Fruit fly (Drosophila melanogaster) whole organism: ENCODE data around the gene Nnp-1.

Source experiments
- CG8478 ChIP-seq: fragments of >200 bp; optimal IDR thresholded peaks from 2 replicates; lab custom pipeline; 2018; ENCODE audit warnings: inconsistent platforms
- Dll ChIP-seq: fragments of >200 bp; optimal IDR thresholded peaks from 2 replicates; lab custom pipeline; 2017
- EcR ChIP-seq, 2 experiments: fragments of >200 bp; optimal IDR thresholded peaks; 2 replicates each; lab custom pipeline; 2017; ENCODE audit warnings: missing biosample characterization in 2 of 2, missing genetic modification characterization in 2 of 2, missing genetic modification reagents in 2 of 2
- pan ChIP-seq: fragments of >200 bp; optimal IDR thresholded peaks from 2 replicates; lab custom pipeline; 2017
- psq ChIP-seq: fragments of >200 bp; optimal IDR thresholded peaks from 2 replicates; lab custom pipeline; 2017
- usp ChIP-seq: fragments of >200 bp; optimal IDR thresholded peaks from 2 replicates; lab custom pipeline; 2017; ENCODE audit warnings: missing biosample characterization, missing genetic modification characterization, mixed read lengths

Nnp-1 gene

dm6 chr2L:13366109-13366747 is at the start of gene Nnp-1, which contains the start of gene Grx3:
Gene Nnp-1 (minus strand): TSS chr2L:13366189.
Gene Grx3 (plus strand): TSS chr2L:13366447.
- TF ChIP-seq CG8478 = no peak
- no peak for TF ChIP-seq Dll (lab: Kevin White, UChicago)
- TF ChIP-seq usp (GFP tag; lab: Kevin White, UChicago) = no peak
- TF ChIP-seq psq (lab: Kevin White, UChicago) = no peak
- TF ChIP-seq pan (lab: Kevin White, UChicago) = no peak

dm6 chr2L:13414525-13415481 is 48.8 kb upstream of the Nnp-1 start, which contains the start of the genes CG16956, CG42784 and CG43850:
Gene CG16956 (minus strand): TSS chr2L:13414575.
Gene CG42784 (plus strand): TSS chr2L:13415431.
Gene CG43850 (plus strand): TSS chr2L:13415431.
- TF ChIP-seq usp (GFP tag; lab: Kevin White, UChicago) (no peak), CG8478 (no peak), Dll (lab: Kevin White, UChicago) (no peak), psq (lab: Kevin White, UChicago) (no peak), EcR (GFP tag; optimal IDR thresholded peaks at IDR 0.05; lab: Kevin White, UChicago) (no peak), pan (lab: Kevin White, UChicago) (no peak)

dm6 chr2L:13412219-13412618 is 46.2 kb upstream of the Nnp-1 start, which contains the start of gene Flad2:
Gene Flad2 (plus strand): TSS chr2L:13412519.
- TF ChIP-seq CG8478 (no peak), EcR (GFP tag; optimal IDR thresholded peaks at IDR 0.05; lab: Kevin White, UChicago) (no peak), psq (lab: Kevin White, UChicago) (no peak), usp (GFP tag; lab: Kevin White, UChicago) (no peak), Dll (lab: Kevin White, UChicago) (no peak), pan (lab: Kevin White, UChicago) (no peak)

- TF ChIP-seq Dll (lab: Kevin White, UChicago) (no peak), CG8478 (no peak), usp (GFP tag; lab: Kevin White, UChicago) (no peak), psq (lab: Kevin White, UChicago) (no peak), pan (lab: Kevin White, UChicago) (no peak), EcR (GFP tag; optimal IDR thresholded peaks at IDR 0.05; lab: Kevin White, UChicago) (no peak)
Measured at dm6 chr2L:13411566-13411965, 45.6 kb upstream of the Nnp-1 start, which contains the start of gene Vm34Ca. Gene Vm34Ca (minus strand): TSS chr2L:13411631.

dm6 chr2L:13399565-13399964 is 33.6 kb upstream of the Nnp-1 start:
- TF ChIP-seq psq (lab: Kevin White, UChicago) = no peak
- no peak for TF ChIP-seq CG8478
- no peak for TF ChIP-seq Dll (lab: Kevin White, UChicago)
- TF ChIP-seq pan (lab: Kevin White, UChicago) = no peak
- TF ChIP-seq usp (GFP tag; lab: Kevin White, UChicago) = no peak
- no peak for TF ChIP-seq EcR (GFP tag; optimal IDR thresholded peaks at IDR 0.05; lab: Kevin White, UChicago)

- no peak for TF ChIP-seq EcR (GFP tag; optimal IDR thresholded peaks at IDR 0.05; lab: Kevin White, UChicago)
- no peak for TF ChIP-seq Dll (lab: Kevin White, UChicago)
- TF ChIP-seq usp (GFP tag; lab: Kevin White, UChicago) = no peak
- TF ChIP-seq CG8478 = no peak
- no peak for TF ChIP-seq psq (lab: Kevin White, UChicago)
- TF ChIP-seq pan (lab: Kevin White, UChicago) = no peak
Measured at dm6 chr2L:13398614-13399161, 32.7 kb upstream of the Nnp-1 start, which contains the start of the genes CG10859 and CG7110. Gene CG10859 (minus strand): TSS chr2L:13398664. Gene CG7110 (plus strand): TSS chr2L:13398991.

dm6 chr2L:13397393-13397792 is 31.4 kb upstream of the Nnp-1 start:
- TF ChIP-seq psq (lab: Kevin White, UChicago) (no peak), EcR (GFP tag; optimal IDR thresholded peaks at IDR 0.05; lab: Kevin White, UChicago) (no peak), CG8478 (no peak), Dll (lab: Kevin White, UChicago) (no peak), usp (GFP tag; lab: Kevin White, UChicago) (no peak), pan (lab: Kevin White, UChicago) (no peak)

dm6 chr2L:13396084-13396483 is 30.1 kb upstream of the Nnp-1 start, which contains the start of gene CG16957:
Gene CG16957 (minus strand): TSS chr2L:13396184.
- TF ChIP-seq Dll (lab: Kevin White, UChicago) = no peak
- no peak for TF ChIP-seq EcR (GFP tag; optimal IDR thresholded peaks at IDR 0.05; lab: Kevin White, UChicago)
- TF ChIP-seq CG8478 = no peak
- TF ChIP-seq pan (lab: Kevin White, UChicago) = no peak
- TF ChIP-seq usp (GFP tag; lab: Kevin White, UChicago) = no peak
- TF ChIP-seq psq (lab: Kevin White, UChicago) = no peak

- TF ChIP-seq psq (lab: Kevin White, UChicago) (no peak), Dll (lab: Kevin White, UChicago) (no peak), CG8478 (no peak), pan (lab: Kevin White, UChicago) (no peak), EcR (GFP tag; optimal IDR thresholded peaks at IDR 0.05; lab: Kevin White, UChicago) (no peak), usp (GFP tag; lab: Kevin White, UChicago) (no peak)
Measured at dm6 chr2L:13394903-13395302, 28.9 kb upstream of the Nnp-1 start, which contains the start of gene RpL24. Gene RpL24 (minus strand): TSS chr2L:13395131.

dm6 chr2L:13387255-13387654 is 21.3 kb upstream of the Nnp-1 start, which contains the start of the genes Ing5 and CG7099:
Gene Ing5 (minus strand): TSS chr2L:13387312.
Gene CG7099 (plus strand): TSS chr2L:13387571.
- no peak for TF ChIP-seq psq (lab: Kevin White, UChicago)
- no peak for TF ChIP-seq EcR (GFP tag; optimal IDR thresholded peaks at IDR 0.05; lab: Kevin White, UChicago)
- TF ChIP-seq CG8478 = no peak
- TF ChIP-seq pan (lab: Kevin White, UChicago) = no peak
- TF ChIP-seq Dll (lab: Kevin White, UChicago) = no peak
- no peak for TF ChIP-seq usp (GFP tag; lab: Kevin White, UChicago)
